Fruit fly (Drosophila melanogaster): ENCODE results near the gene CG32686.

Gene CG32686

dm6 chrX:10375216-10375615 is at the start of gene CG32686, which contains the start of gene CG2898:
Gene CG32686 (minus strand): TSS chrX:10375316.
Gene CG2898 (plus strand): TSS chrX:10375374.
- TF ChIP-seq eg (GFP tag; IDR thresholded peaks at IDR 0.05) (no peak), ss (GFP tag; optimal IDR thresholded peaks at IDR 0.05) (no peak), pdm3 (GFP tag; optimal IDR thresholded peaks at IDR 0.05) (no peak), acj6 (GFP tag; optimal IDR thresholded peaks at IDR 0.05) (no peak), Eip78C (GFP tag) (no peak), vri (GFP tag; optimal IDR thresholded peaks at IDR 0.05) (no peak), Gug (GFP tag; IDR thresholded peaks at IDR 0.05) (no peak), Lpt (GFP tag; optimal IDR thresholded peaks at IDR 0.05) (no peak), salr (GFP tag; optimal IDR thresholded peaks at IDR 0.05) (no peak), CG1621 (tag; optimal IDR thresholded peaks at IDR 0.05) (no peak), CG6792 (GFP tag; optimal IDR thresholded peaks at IDR 0.05) (no peak)

dm6 chrX:10417129-10417528 is 42.0 kb upstream of the CG32686 start, which contains the start of gene RabX2:
Gene RabX2 (plus strand): TSS chrX:10417429.
- TF ChIP-seq acj6 (GFP tag; optimal IDR thresholded peaks at IDR 0.05) (no peak), CG11762 (GFP tag; optimal IDR thresholded peaks at IDR 0.05; ENCODE audit: insufficient read depth) (no peak), Sox102F (GFP tag; optimal IDR thresholded peaks at IDR 0.05) (no peak), CG3032 (tag; optimal IDR thresholded peaks at IDR 0.05) (no peak), Lpt (GFP tag; optimal IDR thresholded peaks at IDR 0.05) (no peak), OdsH (GFP tag; optimal IDR thresholded peaks at IDR 0.05) (no peak), esn (GFP tag; optimal IDR thresholded peaks at IDR 0.05) (no peak), topi (GFP tag; optimal IDR thresholded peaks at IDR 0.05) (no peak), fd59A (GFP tag; optimal IDR thresholded peaks at IDR 0.05) (no peak), Eip93F (GFP tag; optimal IDR thresholded peaks at IDR 0.05) (no peak), CG16779 (tag; optimal IDR thresholded peaks at IDR 0.05) (no peak), salr (GFP tag; optimal IDR thresholded peaks at IDR 0.05) (no peak), Gug (GFP tag; IDR thresholded peaks at IDR 0.05) (no peak), fd85E (GFP tag; optimal IDR thresholded peaks at IDR 0.05) (no peak), CG7368 (GFP tag; optimal IDR thresholded peaks at IDR 0.05) (no peak), CG6163 (GFP tag; IDR thresholded peaks at IDR 0.05) (no peak)

- TF ChIP-seq svp (GFP tag), result no peak
- no peak for TF ChIP-seq Sox15 (GFP tag; optimal IDR thresholded peaks at IDR 0.05)
- TF ChIP-seq CG3032 (tag; optimal IDR thresholded peaks at IDR 0.05), result no peak
- no peak for TF ChIP-seq CG11294 (GFP tag; IDR thresholded peaks at IDR 0.05)
- no peak for TF ChIP-seq Gug (GFP tag; IDR thresholded peaks at IDR 0.05)
- no peak for TF ChIP-seq CG8319 (GFP tag; optimal IDR thresholded peaks at IDR 0.05)
- no peak for TF ChIP-seq CG11762 (GFP tag; optimal IDR thresholded peaks at IDR 0.05; ENCODE audit: insufficient read depth)
- no peak for TF ChIP-seq Eip93F (GFP tag; optimal IDR thresholded peaks at IDR 0.05)
- TF ChIP-seq CG3919 (GFP tag; optimal IDR thresholded peaks at IDR 0.05), result no peak
- no peak for TF ChIP-seq CG11902 (GFP tag; optimal IDR thresholded peaks at IDR 0.05)
- no peak for TF ChIP-seq Sox102F (GFP tag; optimal IDR thresholded peaks at IDR 0.05)
- no peak for TF ChIP-seq pdm3 (GFP tag; optimal IDR thresholded peaks at IDR 0.05)
- TF ChIP-seq Eip75B (GFP tag; optimal IDR thresholded peaks at IDR 0.05), result no peak
- TF ChIP-seq CG10669 (GFP tag; optimal IDR thresholded peaks at IDR 0.05), result no peak
These were observed 23.8 kb upstream of the CG32686 start for dm6 chrX:10398959-10399358.

- no peak for TF ChIP-seq CG8319 (GFP tag; optimal IDR thresholded peaks at IDR 0.05)
- TF ChIP-seq CG10631 (GFP tag; optimal IDR thresholded peaks at IDR 0.05), result no peak
- TF ChIP-seq CG8119 (GFP tag; IDR thresholded peaks at IDR 0.05), result no peak
- TF ChIP-seq CG6854 (GFP tag; optimal IDR thresholded peaks at IDR 0.05), result no peak
- TF ChIP-seq cyc (GFP tag; optimal IDR thresholded peaks at IDR 0.05), result peak; percentile 27
- TF ChIP-seq acj6 (GFP tag; optimal IDR thresholded peaks at IDR 0.05), result peak; percentile 22
- TF ChIP-seq eg (GFP tag; IDR thresholded peaks at IDR 0.05), result peak; percentile 44; the same call in 1 of the 3 replicates
- TF ChIP-seq achi (GFP tag; optimal IDR thresholded peaks at IDR 0.05), result no peak
- no peak for TF ChIP-seq ss (GFP tag; optimal IDR thresholded peaks at IDR 0.05)
- 0 out of 2 replicates have a peak, but pooled peaks have one; percentile 18 for TF ChIP-seq CG15336 (GFP tag; IDR thresholded peaks at IDR 0.05)
- no peak for TF ChIP-seq CG10669 (GFP tag; optimal IDR thresholded peaks at IDR 0.05)
- TF ChIP-seq Eip93F (GFP tag; optimal IDR thresholded peaks at IDR 0.05), result no peak
- TF ChIP-seq net (GFP tag; optimal IDR thresholded peaks at IDR 0.05), result no peak
- no peak for TF ChIP-seq spab (GFP tag; optimal IDR thresholded peaks at IDR 0.05)
- TF ChIP-seq vri (GFP tag; optimal IDR thresholded peaks at IDR 0.05), result no peak
- TF ChIP-seq CG11902 (GFP tag; optimal IDR thresholded peaks at IDR 0.05), result no peak
- no peak for TF ChIP-seq Lpt (GFP tag; optimal IDR thresholded peaks at IDR 0.05)
- TF ChIP-seq CG11294 (GFP tag; IDR thresholded peaks at IDR 0.05), result no peak
- no peak for TF ChIP-seq Ets21C (GFP tag; optimal IDR thresholded peaks at IDR 0.05)
- no peak for TF ChIP-seq CG6808 (GFP tag; optimal IDR thresholded peaks at IDR 0.05)
- TF ChIP-seq esn (GFP tag; optimal IDR thresholded peaks at IDR 0.05), result peak; percentile 43
- no peak for TF ChIP-seq salr (GFP tag; optimal IDR thresholded peaks at IDR 0.05)
- peak; percentile 23 for TF ChIP-seq CG6792 (GFP tag; optimal IDR thresholded peaks at IDR 0.05)
- TF ChIP-seq CG9139 (GFP tag; optimal IDR thresholded peaks at IDR 0.05), result no peak
- no peak for TF ChIP-seq Hr38 (GFP tag; optimal IDR thresholded peaks at IDR 0.05)
- TF ChIP-seq topi (GFP tag; optimal IDR thresholded peaks at IDR 0.05), result peak; percentile 35
These were observed 22.5 kb upstream of the CG32686 start for dm6 chrX:10397514-10398133.
